Fruit fly (Drosophila melanogaster) whole organism, embryonic: ENCODE results near the gene Tasp1.

Experiments used
- Bteb2 ChIP-seq: fragments of 200-800 bp; sonication (Bioruptor generic); optimal IDR thresholded peaks from 2 replicates; lab custom pipeline; 2016; ENCODE audit warnings: missing biosample characterization, missing genetic modification characterization
- CG13287 ChIP-seq: fragments of 200-800 bp; sonication (Bioruptor generic); IDR thresholded peaks from 2 replicates; pipeline ENCODE4 v1.3.6; 2022; ENCODE audit warnings: missing biosample characterization, missing genetic modification characterization; ENCODE audit not compliant: partially characterized antibody
- CG13775 ChIP-seq: fragments of 200-800 bp; sonication (Bioruptor generic); optimal IDR thresholded peaks from 3 replicates; lab custom pipeline; 2017; ENCODE audit warnings: missing biosample characterization, mild to moderate bottlenecking, missing genetic modification characterization
- CG15601 ChIP-seq: fragments of 200-800 bp; sonication (Bioruptor generic); optimal IDR thresholded peaks from 3 replicates; lab custom pipeline; 2019; ENCODE audit warnings: missing biosample characterization, mild to moderate bottlenecking, missing genetic modification characterization, moderate library complexity
- CG32772 ChIP-seq: fragments of 200-800 bp; sonication (Bioruptor generic); IDR thresholded peaks from 2 replicates; pipeline ENCODE4 v1.3.6; 2022; ENCODE audit warnings: missing biosample characterization, missing genetic modification characterization
- CG3281 ChIP-seq: fragments of 200-800 bp; sonication (Bioruptor generic); optimal IDR thresholded peaks from 3 replicates; lab custom pipeline; 2017; ENCODE audit warnings: missing biosample characterization, mild to moderate bottlenecking, missing genetic modification characterization
- CG3847 ChIP-seq: fragments of 200-800 bp; sonication (Bioruptor generic); IDR thresholded peaks from 2 replicates; pipeline ENCODE4 v1.3.6; 2022; ENCODE audit warnings: missing biosample characterization, missing genetic modification characterization
- CG6683 ChIP-seq: fragments of 200-800 bp; sonication (Bioruptor generic); optimal IDR thresholded peaks from 2 replicates; lab custom pipeline; 2017; ENCODE audit warnings: missing biosample characterization, mild to moderate bottlenecking, missing genetic modification characterization, missing genetic modification reagents
- CG6813 ChIP-seq: fragments of 200-800 bp; sonication (Bioruptor generic); optimal IDR thresholded peaks from 2 replicates; lab custom pipeline; 2017; ENCODE audit warnings: missing biosample characterization, missing genetic modification characterization, mild to moderate bottlenecking, moderate library complexity, missing genetic modification reagents
- CG7839 ChIP-seq: fragments of 200-800 bp; sonication (Bioruptor generic); optimal IDR thresholded peaks from 3 replicates; lab custom pipeline; 2018; ENCODE audit warnings: missing biosample characterization, mild to moderate bottlenecking, missing genetic modification characterization, moderate library complexity
- CG8478 ChIP-seq: fragments of >200 bp; optimal IDR thresholded peaks from 2 replicates; lab custom pipeline; 2018
- CG9215 ChIP-seq: fragments of 200-800 bp; sonication (Bioruptor generic); IDR thresholded peaks from 2 replicates; pipeline ENCODE4 v1.3.6; 2022; ENCODE audit warnings: missing biosample characterization, missing genetic modification characterization
- CTCF ChIP-seq: fragments of 200-800 bp; sonication (Bioruptor generic); optimal IDR thresholded peaks from 2 replicates; lab custom pipeline; 2017; ENCODE audit warnings: missing biosample characterization, mild to moderate bottlenecking, missing genetic modification characterization, moderate library complexity
- CrebB ChIP-seq: fragments of 200-800 bp; sonication (Bioruptor generic); optimal IDR thresholded peaks from 3 replicates; lab custom pipeline; 2018; ENCODE audit warnings: missing biosample characterization, mild to moderate bottlenecking, missing genetic modification characterization
- Dip3 ChIP-seq: fragments of 200-800 bp; sonication (Bioruptor generic); optimal IDR thresholded peaks from 3 replicates; lab custom pipeline; 2016; ENCODE audit warnings: missing biosample characterization, missing genetic modification characterization
- Dll ChIP-seq: fragments of 200-800 bp; sonication (Bioruptor generic); IDR thresholded peaks from 4 replicates; pipeline ENCODE4 v1.3.6; 2022; ENCODE audit warnings: missing biosample characterization, missing genetic modification characterization; ENCODE audit not compliant: partially characterized antibody
- Dref ChIP-seq: fragments of 200-800 bp; sonication (Bioruptor generic); IDR thresholded peaks from 2 replicates; pipeline ENCODE4 v1.3.6; 2022; ENCODE audit warnings: missing biosample characterization, missing genetic modification characterization
- Elba2 ChIP-seq: fragments of 200-800 bp; sonication (Bioruptor generic); optimal IDR thresholded peaks from 3 replicates; lab custom pipeline; 2016; ENCODE audit warnings: missing biosample characterization, missing genetic modification characterization
- HLH54F ChIP-seq: fragments of 200-800 bp; sonication (Bioruptor generic); optimal IDR thresholded peaks from 3 replicates; lab custom pipeline; 2016; ENCODE audit warnings: missing biosample characterization, missing genetic modification characterization
- HmgZ ChIP-seq: fragments of 200-800 bp; sonication (Bioruptor generic); optimal IDR thresholded peaks from 2 replicates; lab custom pipeline; 2018; ENCODE audit warnings: missing biosample characterization, mild to moderate bottlenecking, missing genetic modification characterization
- Hmx ChIP-seq: fragments of 200-800 bp; sonication (Bioruptor generic); optimal IDR thresholded peaks from 2 replicates; lab custom pipeline; 2016; ENCODE audit warnings: missing biosample characterization, missing genetic modification characterization
- Hr51 ChIP-seq, 2 experiments: fragments of 200-800 bp; sonication (Bioruptor generic); optimal IDR thresholded peaks; 2 replicates in 1 of 2; 3 replicates in 1 of 2; lab custom pipeline; 2016 to 2018; ENCODE audit warnings: missing biosample characterization in 2 of 2, missing genetic modification characterization in 2 of 2, mild to moderate bottlenecking in 1 of 2, moderate library complexity in 1 of 2
- Lpt ChIP-seq: fragments of >200 bp; optimal IDR thresholded peaks from 2 replicates; lab custom pipeline; 2018; ENCODE audit warnings: missing biosample characterization, missing genetic modification characterization
- Max ChIP-seq: fragments of 200-800 bp; sonication (Bioruptor generic); optimal IDR thresholded peaks from 2 replicates; lab custom pipeline; 2016; ENCODE audit warnings: missing biosample characterization, mild to moderate bottlenecking, missing genetic modification characterization
- NC2β ChIP-seq: fragments of 200-800 bp; sonication (Bioruptor generic); optimal IDR thresholded peaks from 2 replicates; lab custom pipeline; 2016; ENCODE audit warnings: missing biosample characterization, missing genetic modification characterization
- Sox102F ChIP-seq: fragments of 200-800 bp; sonication (Bioruptor generic); optimal IDR thresholded peaks from 2 replicates; lab custom pipeline; 2018; ENCODE audit warnings: missing biosample characterization, mild to moderate bottlenecking, missing genetic modification characterization, moderate library complexity
- Stat92E ChIP-seq, 3 experiments: fragments of >200 bp in 2 of 3; fragments of 200-800 bp in 1 of 3; sonication (Bioruptor generic) in 1 of 3; optimal IDR thresholded peaks; 2 replicates each; lab custom pipeline; 2017 to 2019; ENCODE audit warnings: missing biosample characterization in 3 of 3, missing genetic modification characterization in 3 of 3, mild to moderate bottlenecking in 1 of 3, moderate library complexity in 1 of 3
- TFAM ChIP-seq: fragments of 200-800 bp; sonication (Bioruptor generic); optimal IDR thresholded peaks from 2 replicates; lab custom pipeline; 2017; ENCODE audit warnings: missing biosample characterization, missing genetic modification characterization, inconsistent platforms
- ase ChIP-seq: fragments of 200-800 bp; sonication (Bioruptor generic); IDR thresholded peaks from 3 replicates; pipeline ENCODE4 v1.3.6; 2022; ENCODE audit warnings: missing biosample characterization, missing genetic modification characterization
- az2 ChIP-seq: fragments of 200-800 bp; sonication (Bioruptor generic); optimal IDR thresholded peaks from 3 replicates; lab custom pipeline; 2016; ENCODE audit warnings: missing biosample characterization, missing genetic modification characterization
- bab2 ChIP-seq: fragments of 200-800 bp; sonication (Bioruptor generic); optimal IDR thresholded peaks from 2 replicates; lab custom pipeline; 2016; ENCODE audit warnings: missing biosample characterization, missing genetic modification characterization
- bcd ChIP-seq: fragments of 200-800 bp; sonication (Bioruptor generic); optimal IDR thresholded peaks from 2 replicates; lab custom pipeline; 2017; ENCODE audit warnings: missing biosample characterization, mild to moderate bottlenecking, missing genetic modification characterization
- chinmo ChIP-seq: fragments of 200-800 bp; sonication (Bioruptor generic); IDR thresholded peaks from 4 replicates; pipeline ENCODE4 v1.3.6; 2022; ENCODE audit warnings: missing biosample characterization, missing genetic modification characterization; ENCODE audit not compliant: partially characterized antibody
- da ChIP-seq: fragments of 200-800 bp; sonication (Bioruptor generic); optimal IDR thresholded peaks from 2 replicates; lab custom pipeline; 2016; ENCODE audit warnings: missing biosample characterization, missing genetic modification characterization
- fu2 ChIP-seq: fragments of 200-800 bp; sonication (Bioruptor generic); optimal IDR thresholded peaks from 2 replicates; lab custom pipeline; 2016; ENCODE audit warnings: missing biosample characterization, missing genetic modification characterization
- gcm ChIP-seq: fragments of 200-800 bp; sonication (Bioruptor generic); optimal IDR thresholded peaks from 2 replicates; lab custom pipeline; 2019; ENCODE audit warnings: missing biosample characterization, mild to moderate bottlenecking, missing genetic modification characterization, moderate library complexity
- h ChIP-seq: fragments of >200 bp; optimal IDR thresholded peaks from 2 replicates; lab custom pipeline; 2017
- kah ChIP-seq: fragments of 200-800 bp; sonication (Bioruptor generic); optimal IDR thresholded peaks from 2 replicates; lab custom pipeline; 2018; ENCODE audit warnings: missing biosample characterization, mild to moderate bottlenecking, missing genetic modification characterization
- lmd ChIP-seq: fragments of 200-800 bp; sonication (Bioruptor generic); IDR thresholded peaks from 2 replicates; pipeline ENCODE4 v1.3.6; 2022; ENCODE audit warnings: missing biosample characterization, missing genetic modification characterization
- luna ChIP-seq: fragments of 200-800 bp; sonication (Bioruptor generic); optimal IDR thresholded peaks from 2 replicates; lab custom pipeline; 2016; ENCODE audit warnings: missing biosample characterization, missing genetic modification characterization
- mam ChIP-seq: fragments of 200-800 bp; sonication (Bioruptor generic); optimal IDR thresholded peaks from 3 replicates; lab custom pipeline; 2016; ENCODE audit warnings: missing biosample characterization, missing genetic modification characterization
- rib ChIP-seq: fragments of 200-800 bp; sonication (Bioruptor generic); IDR thresholded peaks from 2 replicates; pipeline ENCODE4 v1.3.6; 2022; ENCODE audit warnings: missing biosample characterization, missing genetic modification characterization
- sima ChIP-seq: fragments of 200-800 bp; sonication (Bioruptor generic); optimal IDR thresholded peaks from 2 replicates; lab custom pipeline; 2016; ENCODE audit warnings: missing biosample characterization, missing genetic modification characterization
- so ChIP-seq: fragments of 200-800 bp; sonication (Bioruptor generic); IDR thresholded peaks from 3 replicates; pipeline ENCODE4 v1.3.6; 2022; ENCODE audit warnings: missing biosample characterization, missing genetic modification characterization
- sr ChIP-seq: fragments of 200-800 bp; sonication (Bioruptor generic); IDR thresholded peaks from 3 replicates; pipeline ENCODE4 v1.3.6; 2022; ENCODE audit warnings: missing biosample characterization, missing genetic modification characterization
- tll ChIP-seq, 2 experiments: fragments of 200-800 bp in 1 of 2; fragments of >200 bp in 1 of 2; sonication (Bioruptor generic) in 1 of 2; optimal IDR thresholded peaks; 2 replicates each; lab custom pipeline; 2017 to 2019; ENCODE audit warnings: missing biosample characterization in 2 of 2, missing genetic modification characterization in 2 of 2, mild to moderate bottlenecking in 1 of 2, moderate library complexity in 1 of 2
- trem ChIP-seq: fragments of 200-800 bp; optimal IDR thresholded peaks from 3 replicates; lab custom pipeline; 2019; ENCODE audit warnings: missing biosample characterization, mild to moderate bottlenecking, missing genetic modification characterization, moderate library complexity
- trh ChIP-seq: fragments of 200-800 bp; sonication (Bioruptor generic); optimal IDR thresholded peaks from 2 replicates; lab custom pipeline; 2016; ENCODE audit warnings: missing biosample characterization, missing genetic modification characterization
- zen ChIP-seq: fragments of 200-800 bp; sonication (Bioruptor generic); optimal IDR thresholded peaks from 3 replicates; lab custom pipeline; 2018; ENCODE audit warnings: missing biosample characterization, mild to moderate bottlenecking, missing genetic modification characterization, moderate library complexity
- zen2 ChIP-seq: fragments of 200-800 bp; sonication (Bioruptor generic); IDR thresholded peaks from 3 replicates; pipeline ENCODE4 v1.3.6; 2022; ENCODE audit warnings: missing biosample characterization, missing genetic modification characterization; ENCODE audit not compliant: partially characterized antibody

Tasp1 gene

DNA sequence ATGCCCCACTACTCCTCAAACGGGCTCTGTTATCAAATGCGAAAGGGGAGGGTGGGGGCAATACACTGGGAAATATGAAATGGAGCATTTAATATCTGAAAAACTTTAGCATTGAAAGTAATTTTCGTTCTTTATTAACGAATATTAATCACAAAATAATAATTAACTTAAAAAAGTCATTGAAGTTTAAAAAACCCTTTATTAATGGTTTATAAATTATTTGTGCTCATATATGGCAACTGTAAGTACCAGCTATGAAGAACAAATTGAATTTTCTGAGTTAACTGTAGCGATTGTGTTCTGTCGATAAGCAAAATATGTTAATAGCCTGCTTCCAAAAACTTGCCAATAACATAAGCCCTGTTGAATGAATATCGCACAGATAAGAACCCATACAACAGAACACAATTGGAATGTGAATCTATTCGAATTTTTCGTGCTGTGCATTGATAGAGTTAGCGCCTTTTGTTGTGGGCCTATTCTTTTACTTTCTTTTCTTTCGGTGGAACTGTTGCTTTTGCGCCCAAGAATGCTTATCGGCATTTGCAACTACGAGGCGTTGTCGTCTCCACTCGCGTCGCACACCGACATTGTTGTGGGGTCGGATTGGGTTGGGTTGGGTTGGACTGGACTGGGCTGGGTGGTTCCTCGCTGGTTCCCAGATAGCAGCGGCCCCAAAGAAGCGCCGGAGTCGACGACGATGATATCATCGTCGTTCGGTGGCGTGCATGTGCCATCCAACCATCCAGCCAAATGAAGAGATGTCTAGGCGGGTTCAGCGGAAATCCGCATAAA, 26.3 kb downstream of the Tasp1 start (continued):
- TF ChIP-seq CG15601 (tag; lab: Kevin White, UChicago) (no peak), HmgZ (tag; lab: Kevin White, UChicago) (no peak), HLH54F (GFP tag; lab: Kevin White, UChicago) (peak; percentile 24), rib (GFP tag; lab: Robert Waterston, UW) (0 out of 2 replicates have a peak, but pooled peaks have one; percentile 19), Dll (no peak), h (lab: Kevin White, UChicago) (no peak), CG6813 (GFP tag; lab: Kevin White, UChicago) (no peak), so (no peak), fu2 (GFP tag; lab: Kevin White, UChicago) (no peak), Dref (GFP tag; lab: Robert Waterston, UW) (no peak), Dip3 (GFP tag; lab: Kevin White, UChicago) (peak; percentile 19), trh (GFP tag; lab: Kevin White, UChicago) (no peak), zen (no peak), sima (GFP tag; lab: Kevin White, UChicago) (no peak), chinmo (GFP tag; lab: Robert Waterston, UW) (0 out of 4 replicates have a peak, but pooled peaks have one; percentile 42), Elba2 (GFP tag; lab: Kevin White, UChicago) (no peak), Bteb2 (GFP tag; lab: Kevin White, UChicago) (no peak), sr (GFP tag; lab: Robert Waterston, UW) (no peak), CG8478 (lab: Kevin White, UChicago) (no peak), CG9215 (GFP tag; lab: Robert Waterston, UW) (no peak), Hr51 (GFP tag; optimal IDR thresholded peaks at IDR 0.05; lab: Kevin White, UChicago) (no peak), CG6683 (GFP tag; lab: Kevin White, UChicago) (no peak), CG32772 (GFP tag; lab: Robert Waterston, UW) (peak; percentile 39; the same call in 1 of the 2 replicates), mam (GFP tag; lab: Kevin White, UChicago) (peak; percentile 5), Max (GFP tag; lab: Kevin White, UChicago) (peak; percentile 25), CTCF (GFP tag; lab: Kevin White, UChicago) (no peak), bab2 (GFP tag; lab: Kevin White, UChicago) (peak; percentile 27), bcd (GFP tag; lab: Kevin White, UChicago) (no peak), gcm (GFP tag; lab: Kevin White, UChicago) (no peak), luna (GFP tag; lab: Kevin White, UChicago) (no peak), CG3281 (peak; percentile 66), Sox102F (GFP tag; lab: Kevin White, UChicago) (no peak), az2 (GFP tag; lab: Kevin White, UChicago) (peak; percentile 51), CG13287 (GFP tag; lab: Robert Waterston, UW) (no peak), TFAM (GFP tag; lab: Kevin White, UChicago) (no peak), NC2β (GFP tag; lab: Kevin White, UChicago) (no peak), kah (no peak), Stat92E (GFP tag; optimal IDR thresholded peaks at IDR 0.05; lab: Kevin White, UChicago) (no peak), ase (GFP tag; lab: Robert Waterston, UW) (no peak), CG13775 (GFP tag; lab: Kevin White, UChicago) (peak; percentile 54), CG3847 (0 out of 2 replicates have a peak, but pooled peaks have one; percentile 10), tll (GFP tag; optimal IDR thresholded peaks at IDR 0.05; lab: Kevin White, UChicago) (no peak), CG7839 (no peak), da (GFP tag; lab: Kevin White, UChicago) (no peak), Hmx (GFP tag; lab: Kevin White, UChicago) (no peak), trem (peak; percentile 20), lmd (GFP tag; lab: Robert Waterston, UW) (peak; percentile 24; the same call in 1 of the 2 replicates), zen2 (GFP tag; lab: Robert Waterston, UW) (no peak), Lpt (GFP tag; lab: Kevin White, UChicago) (no peak), CrebB (tag; lab: Kevin White, UChicago) (no peak)
